Worm (Caenorhabditis elegans) whole organism, L4/young adult: Measurements from ENCODE around the gene C38D9.8.
"Not testable (repeated sequence)": the region's sequence is repeated elsewhere in the genome, so short reads cannot be mapped to it uniquely, and the experiment has no call there.

Experiments used
- W03F9.2 ChIP-seq: fragments of 150-350 bp; optimal IDR thresholded peaks from 2 replicates; lab custom pipeline; 2014; ENCODE audit warnings: missing biosample characterization, missing genetic modification characterization
- dao-5 ChIP-seq: sonication (generic microtip); optimal IDR thresholded peaks from 2 replicates; lab custom pipeline; 2016; ENCODE audit warnings: missing genotype, missing genetic modification characterization, moderate library complexity, missing compliant biosample characterization
- him-1 ChIP-seq: sonication (generic microtip); optimal IDR thresholded peaks from 2 replicates; lab custom pipeline; 2016; ENCODE audit warnings: missing genotype, missing genetic modification reagents, missing genetic modification characterization, missing compliant biosample characterization

C38D9.8 gene

DNA sequence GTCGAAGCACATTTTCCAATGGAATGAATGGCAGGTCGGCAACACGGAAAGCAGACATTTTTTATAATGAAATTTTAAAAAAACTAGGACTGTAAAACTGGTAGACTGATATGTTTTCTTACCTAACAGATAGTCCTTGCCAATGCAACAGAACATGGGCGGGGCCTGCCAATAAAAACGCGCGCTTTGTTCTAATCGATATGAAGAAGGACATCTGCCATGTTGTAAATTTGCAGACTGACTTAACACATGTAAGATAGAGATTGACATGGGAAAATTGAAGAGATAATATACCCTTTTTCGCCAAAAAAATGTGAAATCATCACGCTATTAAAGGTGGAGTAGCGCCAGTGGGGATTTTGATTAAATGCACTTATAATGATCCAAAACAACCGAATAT, at the start of gene C38D9.8:
TSS of gene C38D9.8 (minus strand) at position 101 of the 400 bp plus-strand sequence.
- TF ChIP-seq dao-5 (tag; lab: Kevin White, UChicago) (no peak), W03F9.2 (tag; lab: Kevin White, UChicago) (no peak), him-1 (tag; lab: Kevin White, UChicago) (no peak)

DNA sequence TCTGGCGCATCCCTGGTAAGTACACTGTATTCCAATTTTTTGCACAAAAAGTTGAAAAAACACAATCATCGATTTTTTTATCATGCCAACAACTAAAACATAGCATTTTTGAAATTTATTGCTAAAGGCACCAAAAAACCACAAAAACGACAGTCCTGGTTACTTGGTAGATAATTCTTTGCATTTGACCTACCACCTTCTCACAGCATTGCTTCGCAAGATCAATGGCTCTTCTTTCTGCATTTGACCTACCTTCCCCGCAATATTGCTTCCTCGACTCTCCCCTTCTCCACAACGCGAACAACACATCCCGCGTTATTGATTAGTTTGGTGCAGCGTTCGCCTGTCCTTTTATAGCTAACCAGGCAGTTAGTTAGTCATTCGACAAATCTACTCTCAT, 48.9 kb upstream of the C38D9.8 start, which contains the start of gene ztf-25:
TSS of gene ztf-25 (plus strand) at position 301 of the 400 bp plus-strand sequence.
- TF ChIP-seq him-1 (tag; lab: Kevin White, UChicago) (no peak), W03F9.2 (tag; lab: Kevin White, UChicago) (no peak), dao-5 (tag; lab: Kevin White, UChicago) (no peak)

DNA sequence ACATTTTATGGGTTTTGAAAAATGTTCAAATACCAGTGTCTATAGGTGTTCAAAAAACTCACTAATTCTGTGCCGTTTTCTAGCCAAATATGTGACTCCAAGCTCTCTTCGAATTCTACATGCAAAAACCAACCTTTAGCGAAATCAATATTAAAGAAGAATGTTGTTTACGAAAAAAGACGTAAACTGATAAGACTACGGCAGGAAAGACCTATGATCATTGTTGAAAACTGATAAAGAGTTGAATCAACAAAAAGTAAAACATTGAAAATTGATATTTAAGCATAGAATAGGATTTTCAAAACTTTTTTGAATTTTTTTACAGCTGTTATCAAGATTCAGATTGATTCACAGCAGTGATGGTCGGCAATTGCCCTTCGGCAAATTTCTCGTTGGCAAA, 46.2 kb upstream of the C38D9.8 start, which contains the start of gene Y6G8.2:
TSS of gene Y6G8.2 (minus strand) at position 147 of the 400 bp plus-strand sequence.
- no peak for TF ChIP-seq dao-5 (tag; lab: Kevin White, UChicago)

DNA sequence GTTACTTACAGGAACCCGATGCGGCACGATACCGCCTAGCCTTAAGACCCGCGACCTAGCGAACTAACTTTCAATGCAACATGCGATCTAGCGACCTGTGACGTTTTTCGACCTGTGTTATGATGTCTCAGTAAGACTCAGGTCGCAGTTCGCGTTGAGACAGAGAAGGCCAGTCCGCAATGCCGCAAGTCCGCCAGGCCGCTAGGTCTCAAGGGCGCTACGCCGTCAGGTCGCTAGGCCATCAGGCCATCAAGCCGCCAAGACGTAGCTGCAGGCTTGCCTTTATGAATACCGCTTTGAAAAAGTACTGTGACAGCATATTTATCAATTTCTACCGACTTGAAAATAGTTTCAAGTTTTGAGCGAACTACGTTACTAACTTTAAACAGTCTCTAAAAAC, 43.0 kb upstream of the C38D9.8 start:
- TF ChIP-seq him-1 (tag; lab: Kevin White, UChicago), result no peak
- no peak for TF ChIP-seq dao-5 (tag; lab: Kevin White, UChicago)
- no peak for TF ChIP-seq W03F9.2 (tag; lab: Kevin White, UChicago)

DNA sequence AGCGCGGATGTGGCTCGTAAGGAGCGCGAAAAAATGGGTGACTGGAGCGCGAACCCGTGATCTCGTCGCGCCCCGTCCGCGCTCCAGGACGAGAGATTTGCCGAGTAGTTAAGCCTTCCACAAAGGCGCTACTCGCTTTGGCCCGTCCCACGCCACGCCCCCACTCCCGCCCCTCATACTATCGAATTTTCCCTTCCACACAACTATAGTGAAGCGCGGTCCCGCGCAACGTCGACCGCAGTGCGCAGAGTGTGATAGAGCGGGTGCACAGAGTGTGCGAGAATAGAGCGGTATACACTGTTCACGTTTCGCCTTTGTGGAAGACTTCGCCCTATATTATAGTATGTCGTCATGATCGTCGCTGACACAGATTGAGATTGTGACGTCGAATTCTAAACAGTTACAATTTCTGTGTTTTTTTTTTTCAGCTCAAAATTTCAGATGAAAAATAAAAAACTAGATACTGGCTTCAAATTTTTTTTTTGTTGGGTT, 31.7 kb upstream of the C38D9.8 start, which contains the start of gene fbxa-133:
TSS of gene fbxa-133 (plus strand) at position 442 of the 492 bp plus-strand sequence.
- TF ChIP-seq dao-5, W03F9.2, him-1 (tag; lab: Kevin White, UChicago): not testable (repeated sequence)

DNA sequence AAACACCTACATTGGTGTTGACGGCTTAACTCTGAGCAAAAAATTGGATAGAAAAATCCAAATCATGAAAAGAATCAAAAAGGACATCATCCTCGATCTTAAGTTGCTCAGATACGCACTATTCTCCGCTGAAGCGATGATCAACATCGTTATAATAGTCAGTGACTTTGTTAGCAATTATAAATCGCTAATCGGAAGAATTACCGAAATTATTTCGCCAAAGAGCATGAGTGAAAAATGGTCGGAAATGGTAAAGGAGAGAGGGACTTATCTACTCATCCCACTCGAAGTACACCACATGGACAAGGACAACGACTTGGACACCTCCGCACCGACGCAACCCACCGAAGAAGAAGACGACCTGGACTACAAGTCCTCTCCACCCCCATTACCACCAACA, 27.4 kb upstream of the C38D9.8 start:
- TF ChIP-seq dao-5 (tag; lab: Kevin White, UChicago), result no peak
- TF ChIP-seq him-1 (tag; lab: Kevin White, UChicago), result no peak
- TF ChIP-seq W03F9.2 (tag; lab: Kevin White, UChicago), result no peak

DNA sequence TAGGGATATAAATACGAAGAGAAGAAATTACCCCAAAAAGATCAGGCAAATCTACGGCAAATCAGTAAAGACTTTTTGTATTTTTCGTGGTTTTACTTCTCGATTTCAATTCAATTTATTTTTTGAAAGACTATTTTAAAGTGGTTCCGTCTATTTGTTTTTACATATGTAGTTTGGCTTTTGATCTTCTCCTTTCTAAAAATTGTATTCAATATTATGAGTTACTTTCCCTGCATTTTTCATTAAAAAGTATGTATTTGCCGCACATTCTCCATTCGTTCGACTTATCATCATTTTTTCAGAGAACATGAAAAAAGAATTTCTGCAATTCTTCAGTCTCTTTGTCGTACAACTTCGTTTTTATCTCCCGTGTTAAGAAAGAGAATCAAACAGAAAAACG, 14.2 kb upstream of the C38D9.8 start, which contains the start of gene C38D9.2:
TSS of gene C38D9.2 (plus strand) at position 301 of the 400 bp plus-strand sequence.
- TF ChIP-seq him-1 (tag; lab: Kevin White, UChicago), result no peak

DNA sequence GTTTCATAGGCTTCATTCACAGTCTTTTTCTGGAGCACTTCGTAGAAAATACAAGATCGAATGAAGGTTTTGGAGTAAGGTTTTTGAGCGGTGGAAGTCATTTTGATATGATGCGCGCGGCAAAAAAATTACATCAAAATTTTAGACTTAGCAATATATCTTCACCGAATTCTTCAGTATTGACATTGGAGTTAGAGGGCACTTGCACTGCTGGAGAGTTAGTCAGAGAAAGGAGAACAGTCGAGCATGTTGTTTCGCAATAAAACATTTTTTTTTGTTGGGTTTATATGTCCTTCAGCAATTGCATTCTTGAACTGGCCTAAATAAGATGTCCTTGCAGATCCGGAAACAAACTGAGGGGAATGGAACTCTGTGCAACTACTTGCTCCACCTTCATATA, 13.2 kb upstream of the C38D9.8 start, which contains the start of gene fbxa-171:
TSS of gene fbxa-171 (minus strand) at position 101 of the 400 bp plus-strand sequence.
- TF ChIP-seq W03F9.2 (tag; lab: Kevin White, UChicago) (no peak), him-1 (tag; lab: Kevin White, UChicago) (no peak), dao-5 (tag; lab: Kevin White, UChicago) (no peak)

DNA sequence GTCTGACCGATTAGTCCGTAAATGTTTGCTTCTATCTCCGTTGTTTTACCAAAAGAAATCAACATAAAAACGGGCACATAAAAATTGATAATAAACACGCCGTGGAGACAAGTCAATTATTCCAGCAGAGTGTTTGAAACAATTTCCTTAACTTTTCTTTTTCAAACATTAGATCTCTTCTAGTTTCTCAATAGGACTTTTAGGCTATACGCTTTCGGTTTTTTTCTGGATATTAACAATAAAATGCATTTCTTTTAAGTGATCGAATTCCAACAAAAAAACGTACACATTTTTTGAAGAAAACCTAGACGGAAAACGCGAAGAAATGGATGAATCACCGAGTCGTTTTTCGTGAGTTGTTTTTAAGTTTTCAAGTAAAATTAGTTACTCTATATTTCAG, 6.3 kb upstream of the C38D9.8 start, which contains the start of gene fbxa-172:
TSS of gene fbxa-172 (plus strand) at position 301 of the 400 bp plus-strand sequence.
- TF ChIP-seq dao-5 (tag; lab: Kevin White, UChicago) (no peak), W03F9.2 (tag; lab: Kevin White, UChicago) (no peak), him-1 (tag; lab: Kevin White, UChicago) (no peak)

DNA sequence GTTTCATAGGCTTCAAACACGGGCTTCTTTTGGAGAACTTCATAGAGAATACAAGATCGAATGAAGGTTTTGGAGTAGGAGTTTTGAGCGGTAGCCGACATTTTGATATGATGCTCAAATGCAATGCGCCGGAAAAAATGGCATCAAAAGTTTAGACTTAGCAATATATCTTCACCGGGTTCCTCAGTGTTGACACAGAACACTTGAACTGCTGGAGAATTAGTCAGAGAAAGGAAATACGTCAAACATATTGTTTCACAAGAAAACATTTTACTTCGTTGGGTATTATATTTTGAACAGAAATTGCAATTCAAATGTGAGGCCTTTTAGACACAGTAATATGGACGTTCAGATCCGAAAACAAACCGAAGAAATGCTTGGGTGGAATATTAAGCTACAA, 5.7 kb upstream of the C38D9.8 start, which contains the start of gene fbxa-174:
TSS of gene fbxa-174 (minus strand) at position 101 of the 400 bp plus-strand sequence.
- no peak for TF ChIP-seq dao-5 (tag; lab: Kevin White, UChicago)
- no peak for TF ChIP-seq him-1 (tag; lab: Kevin White, UChicago)
- no peak for TF ChIP-seq W03F9.2 (tag; lab: Kevin White, UChicago)

DNA sequence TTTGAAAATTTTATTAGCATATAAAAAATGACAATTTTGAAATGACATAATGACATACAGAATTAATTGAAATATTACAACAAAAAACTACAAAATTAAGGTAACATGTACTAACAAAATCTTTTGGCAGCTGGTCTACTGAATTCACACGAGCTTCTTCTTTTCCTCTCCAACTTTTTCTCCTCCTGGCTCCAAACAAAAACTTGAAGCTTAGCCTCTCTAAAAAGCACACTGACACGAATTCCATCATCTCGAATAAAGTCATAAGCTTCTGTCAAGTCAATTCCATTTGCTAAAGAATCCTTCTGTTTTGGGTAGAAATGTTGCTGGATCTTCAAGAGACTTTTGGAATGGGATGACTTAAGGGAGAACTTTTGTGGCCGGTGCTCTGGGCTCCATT, 1.3 kb downstream of the C38D9.8 start:
- TF ChIP-seq W03F9.2 (tag; lab: Kevin White, UChicago), result no peak
- TF ChIP-seq dao-5 (tag; lab: Kevin White, UChicago), result no peak
- TF ChIP-seq him-1 (tag; lab: Kevin White, UChicago), result no peak

DNA sequence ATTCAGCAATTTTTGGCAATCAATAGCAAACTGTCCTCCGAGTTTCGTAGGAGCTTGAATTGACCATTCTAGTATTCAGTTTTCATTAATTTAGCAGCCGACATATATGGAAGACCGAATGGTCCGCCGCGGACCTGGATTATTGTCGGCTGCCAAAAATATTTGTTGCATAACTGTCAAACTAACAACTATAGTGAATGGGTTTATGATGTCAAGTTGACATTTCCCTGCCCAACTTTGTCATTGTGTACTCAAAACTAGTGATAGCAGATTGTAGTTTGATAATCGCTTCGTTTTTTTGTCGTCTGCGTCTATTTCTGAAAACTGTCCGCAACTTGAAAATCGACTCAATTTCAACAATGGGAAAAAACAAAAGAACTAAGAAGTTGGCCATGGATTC, 3.3 kb downstream of the C38D9.8 start, which contains the start of gene fbxa-176:
TSS of gene fbxa-176 (plus strand) at position 314 of the 400 bp plus-strand sequence.
- TF ChIP-seq him-1 (tag; lab: Kevin White, UChicago), result no peak
- no peak for TF ChIP-seq dao-5 (tag; lab: Kevin White, UChicago)
- TF ChIP-seq W03F9.2 (tag; lab: Kevin White, UChicago), result no peak

DNA sequence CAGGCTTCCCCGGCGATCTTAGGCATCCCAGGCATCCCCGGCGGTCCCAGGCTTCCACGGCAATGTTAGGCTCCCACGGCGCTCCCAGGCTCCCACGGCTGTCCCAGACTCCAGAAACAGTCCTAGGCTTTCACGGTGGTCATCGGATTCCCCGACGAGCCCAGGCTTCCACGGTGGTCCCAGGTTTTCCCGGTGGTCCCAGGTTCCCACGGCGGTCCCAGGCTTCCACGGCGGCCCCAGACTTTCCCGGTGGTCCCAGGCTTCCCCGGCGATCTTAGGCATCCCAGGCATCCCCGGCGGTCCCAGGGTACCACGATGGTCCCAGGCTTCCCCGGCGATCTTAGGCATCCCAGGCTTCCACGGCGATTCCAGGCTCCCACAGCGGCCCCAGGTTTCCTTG, 4.0 kb downstream of the C38D9.8 start:
- no peak for TF ChIP-seq him-1 (tag; lab: Kevin White, UChicago)
- no peak for TF ChIP-seq W03F9.2 (tag; lab: Kevin White, UChicago)
- TF ChIP-seq dao-5 (tag; lab: Kevin White, UChicago), result no peak

DNA sequence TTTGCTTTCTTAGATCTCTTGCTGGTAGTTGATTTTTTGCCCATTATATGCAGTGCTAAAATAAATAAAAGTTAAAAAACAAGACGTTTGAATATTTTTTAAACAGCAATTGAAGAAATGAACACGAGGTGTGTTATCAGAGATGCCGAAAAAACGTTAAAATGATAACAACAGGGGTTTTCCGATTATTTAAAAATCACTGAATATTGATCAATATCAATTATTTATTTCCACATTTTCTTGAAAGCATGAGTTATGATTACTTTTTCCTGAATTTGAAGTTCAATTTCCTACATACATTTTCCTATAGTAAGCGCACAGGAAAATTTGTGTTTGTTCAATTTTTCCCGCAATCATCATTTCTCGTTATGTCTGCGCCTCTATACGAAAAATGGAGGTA, 5.7 kb downstream of the C38D9.8 start:
- no peak for TF ChIP-seq W03F9.2 (tag; lab: Kevin White, UChicago)
- no peak for TF ChIP-seq him-1 (tag; lab: Kevin White, UChicago)
- no peak for TF ChIP-seq dao-5 (tag; lab: Kevin White, UChicago)
